Fruit fly (Drosophila melanogaster): Measurements from ENCODE around the gene CG7857.

- TF ChIP-seq OdsH (GFP tag; optimal IDR thresholded peaks at IDR 0.05) (peak; percentile 16), Dif (GFP tag; optimal IDR thresholded peaks at IDR 0.05; ENCODE audit: partially characterized antibody) (peak; percentile 81), usp (GFP tag; optimal IDR thresholded peaks at IDR 0.05) (no peak)
Measured at dm6 chr3L:15510787-15511186, 6.1 kb upstream of the CG7857 start, which contains the start of gene MsrA.

Data from whole organism, wandering third instar larva.